Fruit fly (Drosophila melanogaster) whole organism, embryonic: ENCODE results near the gene CG43121.

Experiments used
- Antp ChIP-seq: fragments of 200-800 bp; sonication (Bioruptor generic); optimal IDR thresholded peaks from 3 replicates; lab custom pipeline; 2016; ENCODE audit warnings: missing biosample characterization, missing genetic modification characterization
- BEAF-32 ChIP-seq: fragments of 200-800 bp; sonication (Bioruptor generic); optimal IDR thresholded peaks from 3 replicates; lab custom pipeline; 2017; ENCODE audit warnings: missing biosample characterization, missing genetic modification characterization, mild to moderate bottlenecking, moderate library complexity, missing genetic modification reagents
- CG10147 ChIP-seq: fragments of 200-800 bp; sonication (Bioruptor generic); optimal IDR thresholded peaks from 2 replicates; lab custom pipeline; 2019; ENCODE audit warnings: missing biosample characterization, mild to moderate bottlenecking, missing genetic modification characterization, moderate library complexity
- CG10654 ChIP-seq: fragments of 200-800 bp; sonication (Bioruptor generic); optimal IDR thresholded peaks from 2 replicates; lab custom pipeline; 2016; ENCODE audit warnings: missing biosample characterization, missing genetic modification characterization
- CG12071 ChIP-seq: fragments of 200-800 bp; sonication (Bioruptor generic); optimal IDR thresholded peaks from 3 replicates; lab custom pipeline; 2018; ENCODE audit warnings: missing biosample characterization, mild to moderate bottlenecking, missing genetic modification characterization
- CG12391 ChIP-seq: fragments of 200-800 bp; sonication (Bioruptor generic); optimal IDR thresholded peaks from 3 replicates; lab custom pipeline; 2018; ENCODE audit warnings: missing biosample characterization, mild to moderate bottlenecking, missing genetic modification characterization, moderate library complexity
- CG12942 ChIP-seq: fragments of 200-800 bp; sonication (Bioruptor generic); optimal IDR thresholded peaks from 3 replicates; lab custom pipeline; 2016; ENCODE audit warnings: missing biosample characterization, missing genetic modification characterization
- CG13624 ChIP-seq: fragments of 200-800 bp; sonication (Bioruptor generic); optimal IDR thresholded peaks from 2 replicates; lab custom pipeline; 2016; ENCODE audit warnings: missing biosample characterization, missing genetic modification characterization
- CG14014 ChIP-seq: fragments of 200-800 bp; sonication (Bioruptor generic); IDR thresholded peaks from 2 replicates; pipeline ENCODE4 v1.3.6; 2022; ENCODE audit warnings: missing biosample characterization, missing genetic modification characterization
- CG15073 ChIP-seq: fragments of 200-800 bp; sonication (Bioruptor generic); optimal IDR thresholded peaks from 2 replicates; lab custom pipeline; 2016; ENCODE audit warnings: missing biosample characterization, missing genetic modification characterization
- CG15479 ChIP-seq: fragments of 200-800 bp; sonication (Bioruptor generic); optimal IDR thresholded peaks from 3 replicates; lab custom pipeline; 2019; ENCODE audit warnings: missing biosample characterization, mild to moderate bottlenecking, missing genetic modification characterization, moderate library complexity
- CG1647 ChIP-seq: fragments of 200-800 bp; sonication (Bioruptor generic); optimal IDR thresholded peaks from 3 replicates; lab custom pipeline; 2016; ENCODE audit warnings: missing biosample characterization, missing genetic modification characterization
- CG16863 ChIP-seq: fragments of 200-800 bp; sonication (Bioruptor generic); optimal IDR thresholded peaks from 3 replicates; lab custom pipeline; 2016; ENCODE audit warnings: missing biosample characterization, missing genetic modification characterization
- CG17328 ChIP-seq: fragments of 200-800 bp; sonication (Bioruptor generic); IDR thresholded peaks from 2 replicates; pipeline ENCODE4 v1.3.6; 2022; ENCODE audit warnings: missing biosample characterization, missing genetic modification characterization
- CG17612 ChIP-seq: fragments of 200-800 bp; sonication (Bioruptor generic); IDR thresholded peaks from 2 replicates; pipeline ENCODE4 v1.3.6; 2022; ENCODE audit warnings: missing biosample characterization, missing genetic modification characterization
- CG17802 ChIP-seq: fragments of 200-800 bp; sonication (Bioruptor generic); optimal IDR thresholded peaks from 2 replicates; lab custom pipeline; 2018; ENCODE audit warnings: missing biosample characterization, mild to moderate bottlenecking, missing genetic modification characterization, moderate library complexity
- CG17912 ChIP-seq: fragments of 200-800 bp; sonication (Bioruptor generic); optimal IDR thresholded peaks from 2 replicates; lab custom pipeline; 2018; ENCODE audit warnings: missing biosample characterization, mild to moderate bottlenecking, missing genetic modification characterization
- CG1792 ChIP-seq: fragments of 200-800 bp; sonication (Bioruptor generic); optimal IDR thresholded peaks from 2 replicates; lab custom pipeline; 2016; ENCODE audit warnings: missing biosample characterization, missing genetic modification characterization
- CG32532 ChIP-seq: fragments of 200-800 bp; sonication (Bioruptor generic); IDR thresholded peaks from 2 replicates; pipeline ENCODE4 v1.3.6; 2022; ENCODE audit warnings: missing biosample characterization, missing genetic modification characterization
- CG3838 ChIP-seq: fragments of 200-800 bp; sonication (Bioruptor generic); optimal IDR thresholded peaks from 3 replicates; lab custom pipeline; 2016; ENCODE audit warnings: missing biosample characterization, missing genetic modification characterization
- Dbx ChIP-seq: fragments of 200-800 bp; sonication (Bioruptor generic); IDR thresholded peaks from 3 replicates; pipeline ENCODE4 v1.3.6; 2022; ENCODE audit warnings: missing biosample characterization, missing genetic modification characterization
- Dek ChIP-seq: fragments of 200-800 bp; sonication (Bioruptor generic); optimal IDR thresholded peaks from 3 replicates; lab custom pipeline; 2019; ENCODE audit warnings: missing biosample characterization, mild to moderate bottlenecking, missing genetic modification characterization, moderate library complexity
- Doc3 ChIP-seq: fragments of 200-800 bp; sonication (Bioruptor generic); IDR thresholded peaks from 3 replicates; pipeline ENCODE4 v1.3.6; 2022; ENCODE audit warnings: missing biosample characterization, missing genetic modification characterization; ENCODE audit not compliant: partially characterized antibody
- E2f1 ChIP-seq: fragments of 200-800 bp; sonication (Bioruptor generic); IDR thresholded peaks from 2 replicates; pipeline ENCODE4 v1.3.6; 2022; ENCODE audit warnings: missing biosample characterization, missing genetic modification characterization
- Fer3 ChIP-seq: fragments of 200-800 bp; sonication (Bioruptor generic); optimal IDR thresholded peaks from 2 replicates; lab custom pipeline; 2018; ENCODE audit warnings: missing biosample characterization, mild to moderate bottlenecking, missing genetic modification characterization, moderate library complexity
- H2.0 ChIP-seq: fragments of 200-800 bp; sonication (Bioruptor generic); IDR thresholded peaks from 2 replicates; pipeline ENCODE4 v1.3.6; 2022; ENCODE audit warnings: missing biosample characterization, missing genetic modification characterization
- MTF-1 ChIP-seq: fragments of 200-800 bp; sonication (Bioruptor generic); optimal IDR thresholded peaks from 2 replicates; lab custom pipeline; 2018; ENCODE audit warnings: missing biosample characterization, mild to moderate bottlenecking, missing genetic modification characterization, borderline replicate concordance
- Max ChIP-seq: fragments of 200-800 bp; sonication (Bioruptor generic); optimal IDR thresholded peaks from 2 replicates; lab custom pipeline; 2016; ENCODE audit warnings: missing biosample characterization, mild to moderate bottlenecking, missing genetic modification characterization
- Med ChIP-seq: fragments of 200-800 bp; sonication (Bioruptor generic); peaks from one replicate; lab custom pipeline; 2016; ENCODE audit warnings: missing biosample characterization, missing genetic modification characterization, mild to moderate bottlenecking, inconsistent platforms, moderate library complexity
- Mrtf ChIP-seq: fragments of 200-800 bp; sonication (Bioruptor generic); IDR thresholded peaks from 3 replicates; pipeline ENCODE4 v1.3.6; 2022; ENCODE audit warnings: missing biosample characterization, missing genetic modification characterization
- Sox100B ChIP-seq: fragments of 200-800 bp; sonication (Bioruptor generic); optimal IDR thresholded peaks from 3 replicates; lab custom pipeline; 2018; ENCODE audit warnings: missing biosample characterization, mild to moderate bottlenecking, missing genetic modification characterization
- al ChIP-seq: fragments of 200-800 bp; sonication (Bioruptor generic); IDR thresholded peaks from 2 replicates; pipeline ENCODE4 v1.3.6; 2022; ENCODE audit warnings: missing biosample characterization, missing genetic modification characterization
- ase ChIP-seq: fragments of 200-800 bp; sonication (Bioruptor generic); IDR thresholded peaks from 3 replicates; pipeline ENCODE4 v1.3.6; 2022; ENCODE audit warnings: missing biosample characterization, missing genetic modification characterization
- bsh ChIP-seq, 2 experiments: fragments of 200-800 bp; sonication (Bioruptor generic); optimal IDR thresholded peaks; 2 replicates each; lab custom pipeline; 2017 to 2018; ENCODE audit warnings: mild to moderate bottlenecking in 2 of 2, missing biosample characterization in 2 of 2, missing genetic modification characterization in 2 of 2, moderate library complexity in 1 of 2
- crp ChIP-seq, 2 experiments: fragments of 200-800 bp; sonication (Bioruptor generic); optimal IDR thresholded peaks; 2 replicates in 1 of 2; 3 replicates in 1 of 2; lab custom pipeline; 2017; ENCODE audit warnings: missing biosample characterization in 2 of 2, missing genetic modification characterization in 2 of 2, mild to moderate bottlenecking in 1 of 2, moderate library complexity in 1 of 2
- danr ChIP-seq: fragments of 200-800 bp; sonication (Bioruptor generic); IDR thresholded peaks from 2 replicates; pipeline ENCODE4 v1.3.6; 2022; ENCODE audit warnings: missing biosample characterization, missing genetic modification characterization
- dati ChIP-seq: fragments of 200-800 bp; sonication (Bioruptor generic); IDR thresholded peaks from 2 replicates; pipeline ENCODE4 v1.3.6; 2022; ENCODE audit warnings: missing biosample characterization, missing genetic modification characterization
- dysf ChIP-seq: fragments of 200-800 bp; sonication (Bioruptor generic); IDR thresholded peaks from 3 replicates; pipeline ENCODE4 v1.3.6; 2022; ENCODE audit warnings: missing biosample characterization, missing genetic modification characterization
- fd64A ChIP-seq: fragments of 200-800 bp; sonication (Bioruptor generic); optimal IDR thresholded peaks from 3 replicates; lab custom pipeline; 2018; ENCODE audit warnings: missing biosample characterization, mild to moderate bottlenecking, missing genetic modification characterization
- h ChIP-seq: fragments of >200 bp; optimal IDR thresholded peaks from 2 replicates; lab custom pipeline; 2017
- lilli ChIP-seq: fragments of 200-800 bp; sonication (Bioruptor generic); optimal IDR thresholded peaks from 3 replicates; lab custom pipeline; 2016; ENCODE audit warnings: missing biosample characterization, missing genetic modification characterization
- luna ChIP-seq: fragments of 200-800 bp; sonication (Bioruptor generic); optimal IDR thresholded peaks from 2 replicates; lab custom pipeline; 2016; ENCODE audit warnings: missing biosample characterization, missing genetic modification characterization
- pfk ChIP-seq: fragments of 200-800 bp; sonication (Bioruptor generic); optimal IDR thresholded peaks from 2 replicates; lab custom pipeline; 2018; ENCODE audit warnings: missing biosample characterization, mild to moderate bottlenecking, missing genetic modification characterization, moderate library complexity
- pita ChIP-seq: fragments of 200-800 bp; sonication (Bioruptor generic); optimal IDR thresholded peaks from 2 replicates; lab custom pipeline; 2017; ENCODE audit warnings: missing biosample characterization, mild to moderate bottlenecking, missing genetic modification characterization
- rib ChIP-seq: fragments of 200-800 bp; sonication (Bioruptor generic); IDR thresholded peaks from 2 replicates; pipeline ENCODE4 v1.3.6; 2022; ENCODE audit warnings: missing biosample characterization, missing genetic modification characterization
- slou ChIP-seq: fragments of 200-800 bp; sonication (Bioruptor generic); optimal IDR thresholded peaks from 3 replicates; lab custom pipeline; 2016; ENCODE audit warnings: missing biosample characterization, missing genetic modification characterization
- trem ChIP-seq: fragments of 200-800 bp; optimal IDR thresholded peaks from 3 replicates; lab custom pipeline; 2019; ENCODE audit warnings: missing biosample characterization, mild to moderate bottlenecking, missing genetic modification characterization, moderate library complexity
- vnd ChIP-seq: fragments of 200-800 bp; sonication (Bioruptor generic); IDR thresholded peaks from 3 replicates; pipeline ENCODE4 v1.3.6; 2022; ENCODE audit warnings: missing biosample characterization, missing genetic modification characterization; ENCODE audit not compliant: partially characterized antibody
- vvl ChIP-seq: fragments of 200-800 bp; sonication (Bioruptor generic); IDR thresholded peaks from 2 replicates; pipeline ENCODE4 v1.3.6; 2022; ENCODE audit warnings: missing biosample characterization, missing genetic modification characterization
- zf30C ChIP-seq: fragments of 200-800 bp; sonication (Bioruptor generic); optimal IDR thresholded peaks from 3 replicates; lab custom pipeline; 2018; ENCODE audit warnings: missing biosample characterization, mild to moderate bottlenecking, missing genetic modification characterization
- zfh2 ChIP-seq: fragments of 200-800 bp; sonication (Bioruptor generic); optimal IDR thresholded peaks from 2 replicates; lab custom pipeline; 2016; ENCODE audit warnings: missing biosample characterization, missing genetic modification characterization

Gene CG43121

dm6 chr3L:14652554-14652953, 19.7 kb downstream of the CG43121 start (continued):
- TF ChIP-seq zf30C (GFP tag; lab: Kevin White, UChicago) = peak; percentile 54
- no peak for TF ChIP-seq BEAF-32 (GFP tag; lab: Kevin White, UChicago)
- TF ChIP-seq pfk (GFP tag; lab: Kevin White, UChicago) = no peak
- peak; percentile 62 for TF ChIP-seq CG13624 (GFP tag; lab: Kevin White, UChicago)
- peak; percentile 27; the same call in 1 of the 2 replicates for TF ChIP-seq CG14014 (GFP tag; lab: Robert Waterston, UW)
- no peak for TF ChIP-seq pita (GFP tag; lab: Kevin White, UChicago)
- TF ChIP-seq trem (tag; lab: Kevin White, UChicago) = peak; percentile 89
- TF ChIP-seq zfh2 = no peak
- peak; percentile 12 for TF ChIP-seq Antp (GFP tag; lab: Kevin White, UChicago)
- TF ChIP-seq lilli (GFP tag; lab: Kevin White, UChicago) = peak; percentile 65
- peak; percentile 73 for TF ChIP-seq Sox100B (GFP tag; lab: Kevin White, UChicago)
- no peak for TF ChIP-seq Dek (tag; lab: Kevin White, UChicago)
- TF ChIP-seq h = no peak
- TF ChIP-seq CG17612 (GFP tag; lab: Robert Waterston, UW) = no peak
- TF ChIP-seq Med (GFP tag; lab: Kevin White, UChicago) = peak; percentile 92
- peak; percentile 52 for TF ChIP-seq Fer3
- TF ChIP-seq CG12071 (GFP tag; lab: Kevin White, UChicago) = no peak
- no peak for TF ChIP-seq CG15479 (GFP tag; lab: Kevin White, UChicago)
- no peak for TF ChIP-seq vnd (GFP tag; lab: Robert Waterston, UW)
- no peak for TF ChIP-seq slou
- TF ChIP-seq dati (GFP tag; lab: Robert Waterston, UW) = peak; percentile 67
- TF ChIP-seq CG1792 = peak; percentile 41
- TF ChIP-seq CG12391 = peak; percentile 91
- TF ChIP-seq Doc3 (GFP tag; lab: Robert Waterston, UW) = no peak
- no peak for TF ChIP-seq CG17802 (tag; lab: Kevin White, UChicago)
- no peak; the same call in 1 of the 2 replicates for TF ChIP-seq al (GFP tag; lab: Robert Waterston, UW)
- TF ChIP-seq ase (GFP tag; lab: Robert Waterston, UW) = no peak; the same call in 2 of the 3 replicates
- TF ChIP-seq vvl (GFP tag; lab: Robert Waterston, UW) = peak; percentile 88
- no peak for TF ChIP-seq Dbx (GFP tag; lab: Robert Waterston, UW)
- no peak for TF ChIP-seq CG32532
- peak; percentile 63 for TF ChIP-seq CG10147 (GFP tag; lab: Kevin White, UChicago)
- peak; percentile 63; the same call in 1 of the 3 replicates for TF ChIP-seq dysf (GFP tag; lab: Robert Waterston, UW)
- TF ChIP-seq luna (GFP tag; lab: Kevin White, UChicago) = no peak
- peak; percentile 57 for TF ChIP-seq CG12942 (GFP tag; lab: Kevin White, UChicago)
- peak; percentile 60 for TF ChIP-seq H2.0 (GFP tag; lab: Robert Waterston, UW)
- TF ChIP-seq CG16863 (GFP tag; lab: Kevin White, UChicago) = peak; percentile 82
- peak; percentile 78 for TF ChIP-seq CG10654 (GFP tag; lab: Kevin White, UChicago)
- TF ChIP-seq fd64A (GFP tag; lab: Kevin White, UChicago) = peak; percentile 47
- TF ChIP-seq E2f1 = peak; percentile 67
- peak; percentile 83 for TF ChIP-seq CG17328 (GFP tag; lab: Robert Waterston, UW)
- peak; percentile 34 for TF ChIP-seq CG1647 (GFP tag; lab: Kevin White, UChicago)
- no peak for TF ChIP-seq CG15073 (GFP tag; lab: Kevin White, UChicago)
- no peak; the same call in 2 of the 3 replicates for TF ChIP-seq Mrtf (GFP tag; lab: Robert Waterston, UW)
- TF ChIP-seq crp (GFP tag; optimal IDR thresholded peaks at IDR 0.05; lab: Kevin White, UChicago) = peak in 1 of 2 experiments; percentile 1
- no peak for TF ChIP-seq CG17912
- TF ChIP-seq rib (GFP tag; lab: Robert Waterston, UW) = no peak
- TF ChIP-seq bsh (GFP tag; optimal IDR thresholded peaks at IDR 0.05; lab: Kevin White, UChicago) = peak; percentile 93 to 98
- no peak for TF ChIP-seq danr (GFP tag; lab: Robert Waterston, UW)
- peak; percentile 25 for TF ChIP-seq CG3838
- peak; percentile 74 for TF ChIP-seq MTF-1 (GFP tag; lab: Kevin White, UChicago)
- TF ChIP-seq Max (GFP tag; lab: Kevin White, UChicago) = peak; percentile 67
